Fruit fly (Drosophila melanogaster) whole organism, embryonic: Measurements from ENCODE around the gene CG44261.

ENCODE experiments used
- Atf-2 ChIP-seq: fragments of 200-800 bp; sonication (Bioruptor generic); optimal IDR thresholded peaks from 2 replicates; lab custom pipeline; 2016; ENCODE audit warnings: missing biosample characterization, missing genetic modification characterization
- Bteb2 ChIP-seq: fragments of 200-800 bp; sonication (Bioruptor generic); optimal IDR thresholded peaks from 2 replicates; lab custom pipeline; 2016; ENCODE audit warnings: missing biosample characterization, missing genetic modification characterization
- CG10321 ChIP-seq: fragments of 200-800 bp; sonication (Bioruptor generic); IDR thresholded peaks from 2 replicates; pipeline ENCODE4 v1.3.6; 2022; ENCODE audit warnings: missing biosample characterization, missing genetic modification characterization
- CG10366 ChIP-seq: fragments of 200-800 bp; sonication (Bioruptor generic); IDR thresholded peaks from 2 replicates; pipeline ENCODE4 v1.3.6; 2022; ENCODE audit warnings: missing biosample characterization, missing genetic modification characterization
- CG10959 ChIP-seq: fragments of 200-800 bp; sonication (Bioruptor generic); IDR thresholded peaks from 2 replicates; pipeline ENCODE4 v1.3.6; 2022; ENCODE audit warnings: missing biosample characterization, missing genetic modification characterization
- CG12236 ChIP-seq: fragments of 200-800 bp; sonication (Bioruptor generic); optimal IDR thresholded peaks from 2 replicates; lab custom pipeline; 2016; ENCODE audit warnings: missing biosample characterization, missing genetic modification characterization
- CG12659 ChIP-seq: fragments of 200-800 bp; sonication (Bioruptor generic); optimal IDR thresholded peaks from 3 replicates; lab custom pipeline; 2017; ENCODE audit warnings: mild to moderate bottlenecking, missing biosample characterization, missing genetic modification reagents, missing genetic modification characterization
- CG14441 ChIP-seq: fragments of 200-800 bp; sonication (Bioruptor generic); IDR thresholded peaks from 2 replicates; pipeline ENCODE4 v1.3.6; 2022; ENCODE audit warnings: missing biosample characterization, missing genetic modification characterization
- CG1602 ChIP-seq: fragments of 200-800 bp; sonication (Bioruptor generic); optimal IDR thresholded peaks from 3 replicates; lab custom pipeline; 2016; ENCODE audit warnings: missing biosample characterization, missing genetic modification characterization
- CG1603 ChIP-seq: fragments of 200-800 bp; sonication (Bioruptor generic); optimal IDR thresholded peaks from 2 replicates; lab custom pipeline; 2019; ENCODE audit warnings: missing biosample characterization, mild to moderate bottlenecking, missing genetic modification characterization, moderate library complexity
- CG17385 ChIP-seq: fragments of 200-800 bp; sonication (Bioruptor generic); optimal IDR thresholded peaks from 3 replicates; lab custom pipeline; 2018; ENCODE audit warnings: missing biosample characterization, mild to moderate bottlenecking, missing genetic modification characterization
- CG18619 ChIP-seq: fragments of 200-800 bp; sonication (Bioruptor generic); optimal IDR thresholded peaks from 3 replicates; lab custom pipeline; 2017; ENCODE audit warnings: missing biosample characterization, mild to moderate bottlenecking, missing genetic modification characterization
- CG2120 ChIP-seq: fragments of 200-800 bp; sonication (Bioruptor generic); optimal IDR thresholded peaks from 3 replicates; lab custom pipeline; 2016; ENCODE audit warnings: missing biosample characterization, missing genetic modification characterization
- CG2712 ChIP-seq: fragments of 200-800 bp; optimal IDR thresholded peaks from 3 replicates; lab custom pipeline; 2019; ENCODE audit warnings: missing biosample characterization, mild to moderate bottlenecking, missing genetic modification characterization, moderate library complexity
- CG30403 ChIP-seq: fragments of 200-800 bp; sonication (Bioruptor generic); optimal IDR thresholded peaks from 3 replicates; lab custom pipeline; 2016; ENCODE audit warnings: missing biosample characterization, missing genetic modification characterization
- CG3281 ChIP-seq: fragments of 200-800 bp; sonication (Bioruptor generic); optimal IDR thresholded peaks from 3 replicates; lab custom pipeline; 2017; ENCODE audit warnings: missing biosample characterization, mild to moderate bottlenecking, missing genetic modification characterization
- CG34376 ChIP-seq: fragments of 200-800 bp; sonication (Bioruptor generic); optimal IDR thresholded peaks from 2 replicates; lab custom pipeline; 2018; ENCODE audit warnings: missing biosample characterization, mild to moderate bottlenecking, missing genetic modification characterization
- CG4617 ChIP-seq: fragments of 200-800 bp; sonication (Bioruptor generic); optimal IDR thresholded peaks from 3 replicates; lab custom pipeline; 2016; ENCODE audit warnings: missing biosample characterization, missing genetic modification characterization, borderline replicate concordance
- CG8765 ChIP-seq: fragments of 200-800 bp; sonication (Bioruptor generic); IDR thresholded peaks from 2 replicates; pipeline ENCODE4 v1.3.6; 2022; ENCODE audit warnings: missing biosample characterization, missing genetic modification characterization
- CG9817 ChIP-seq: fragments of 200-800 bp; sonication (Bioruptor generic); optimal IDR thresholded peaks from 2 replicates; lab custom pipeline; 2018; ENCODE audit warnings: missing biosample characterization, mild to moderate bottlenecking, missing genetic modification characterization, moderate library complexity
- CG9932 ChIP-seq: fragments of 200-800 bp; sonication (Bioruptor generic); IDR thresholded peaks from 2 replicates; pipeline ENCODE4 v1.3.6; 2022; ENCODE audit warnings: missing biosample characterization, missing genetic modification characterization
- CTCF ChIP-seq: fragments of 200-800 bp; sonication (Bioruptor generic); optimal IDR thresholded peaks from 2 replicates; lab custom pipeline; 2017; ENCODE audit warnings: missing biosample characterization, mild to moderate bottlenecking, missing genetic modification characterization, moderate library complexity
- Dbx ChIP-seq: fragments of 200-800 bp; sonication (Bioruptor generic); IDR thresholded peaks from 3 replicates; pipeline ENCODE4 v1.3.6; 2022; ENCODE audit warnings: missing biosample characterization, missing genetic modification characterization
- Jarid2 ChIP-seq: fragments of 200-800 bp; sonication (Bioruptor generic); optimal IDR thresholded peaks from 3 replicates; lab custom pipeline; 2017; ENCODE audit warnings: mild to moderate bottlenecking, missing biosample characterization, missing genetic modification reagents, missing genetic modification characterization
- Max ChIP-seq: fragments of 200-800 bp; sonication (Bioruptor generic); optimal IDR thresholded peaks from 2 replicates; lab custom pipeline; 2016; ENCODE audit warnings: missing biosample characterization, mild to moderate bottlenecking, missing genetic modification characterization
- PHDP ChIP-seq: fragments of 200-800 bp; sonication (Bioruptor generic); optimal IDR thresholded peaks from 3 replicates; lab custom pipeline; 2018; ENCODE audit warnings: missing biosample characterization, mild to moderate bottlenecking, missing genetic modification characterization, moderate library complexity
- Rfx ChIP-seq: fragments of 200-800 bp; sonication (Bioruptor generic); IDR thresholded peaks from 2 replicates; pipeline ENCODE4 v1.3.6; 2022; ENCODE audit warnings: missing biosample characterization, missing genetic modification characterization
- Ssrp ChIP-seq: fragments of 200-800 bp; sonication (Bioruptor generic); optimal IDR thresholded peaks from 2 replicates; lab custom pipeline; 2018; ENCODE audit warnings: missing biosample characterization, mild to moderate bottlenecking, missing genetic modification characterization, moderate library complexity
- ab ChIP-seq: fragments of 200-800 bp; sonication (Bioruptor generic); optimal IDR thresholded peaks from 2 replicates; lab custom pipeline; 2016; ENCODE audit warnings: missing biosample characterization, missing genetic modification characterization
- abd-A ChIP-seq: fragments of 200-800 bp; sonication (Bioruptor generic); optimal IDR thresholded peaks from 3 replicates; lab custom pipeline; 2019; ENCODE audit warnings: missing biosample characterization, mild to moderate bottlenecking, missing genetic modification characterization, moderate library complexity
- aop ChIP-seq: fragments of 200-800 bp; sonication (Bioruptor generic); IDR thresholded peaks from 2 replicates; pipeline ENCODE4 v1.3.6; 2022; ENCODE audit warnings: missing biosample characterization, missing genetic modification characterization
- bcd ChIP-seq: fragments of 200-800 bp; sonication (Bioruptor generic); optimal IDR thresholded peaks from 2 replicates; lab custom pipeline; 2017; ENCODE audit warnings: missing biosample characterization, mild to moderate bottlenecking, missing genetic modification characterization
- btn ChIP-seq: fragments of 200-800 bp; sonication (Bioruptor generic); optimal IDR thresholded peaks from 2 replicates; lab custom pipeline; 2016; ENCODE audit warnings: missing biosample characterization, missing genetic modification characterization
- chn ChIP-seq: fragments of 200-800 bp; sonication (Bioruptor generic); optimal IDR thresholded peaks from 2 replicates; lab custom pipeline; 2016; ENCODE audit warnings: missing biosample characterization, missing genetic modification characterization
- dan ChIP-seq: fragments of 200-800 bp; sonication (Bioruptor generic); IDR thresholded peaks from 2 replicates; pipeline ENCODE4 v1.3.6; 2022; ENCODE audit warnings: missing biosample characterization, missing genetic modification characterization
- danr ChIP-seq: fragments of 200-800 bp; sonication (Bioruptor generic); IDR thresholded peaks from 2 replicates; pipeline ENCODE4 v1.3.6; 2022; ENCODE audit warnings: missing biosample characterization, missing genetic modification characterization
- dm ChIP-seq: fragments of 200-800 bp; sonication (Bioruptor generic); optimal IDR thresholded peaks from 3 replicates; lab custom pipeline; 2016; ENCODE audit warnings: missing biosample characterization, missing genetic modification characterization
- dmrt11E ChIP-seq: fragments of 200-800 bp; sonication (Bioruptor generic); optimal IDR thresholded peaks from 3 replicates; lab custom pipeline; 2018; ENCODE audit warnings: missing biosample characterization, mild to moderate bottlenecking, missing genetic modification characterization, moderate library complexity
- gce ChIP-seq: fragments of 200-800 bp; sonication (Bioruptor generic); IDR thresholded peaks from 3 replicates; pipeline ENCODE4 v1.3.6; 2022; ENCODE audit warnings: missing biosample characterization, missing genetic modification characterization
- jumu ChIP-seq: fragments of 200-800 bp; sonication (Bioruptor generic); optimal IDR thresholded peaks from 3 replicates; lab custom pipeline; 2016; ENCODE audit warnings: missing biosample characterization, missing genetic modification characterization
- lmd ChIP-seq: fragments of 200-800 bp; sonication (Bioruptor generic); IDR thresholded peaks from 2 replicates; pipeline ENCODE4 v1.3.6; 2022; ENCODE audit warnings: missing biosample characterization, missing genetic modification characterization
- lov ChIP-seq, 2 experiments: fragments of 200-800 bp in 1 of 2; fragments of >200 bp in 1 of 2; sonication (Bioruptor generic) in 1 of 2; IDR thresholded peaks in 1 of 2; optimal IDR thresholded peaks in 1 of 2; 2 replicates in 1 of 2; 3 replicates in 1 of 2; pipeline versions ENCODE4 v1.3.6 to Lab custom; 2017 to 2022; ENCODE audit warnings: missing biosample characterization in 1 of 2, missing genetic modification characterization in 1 of 2
- nerfin-2 ChIP-seq: fragments of 200-800 bp; sonication (Bioruptor generic); IDR thresholded peaks from 2 replicates; pipeline ENCODE4 v1.3.6; 2022; ENCODE audit warnings: missing biosample characterization, missing genetic modification characterization; ENCODE audit not compliant: partially characterized antibody
- org-1 ChIP-seq: fragments of 200-800 bp; sonication (Bioruptor generic); optimal IDR thresholded peaks from 2 replicates; lab custom pipeline; 2017; ENCODE audit warnings: missing biosample characterization, missing genetic modification characterization
- p53 ChIP-seq: fragments of 200-800 bp; sonication (Bioruptor generic); optimal IDR thresholded peaks from 2 replicates; lab custom pipeline; 2016; ENCODE audit warnings: missing biosample characterization, missing genetic modification characterization
- prd ChIP-seq, 3 experiments: fragments of >200 bp in 2 of 3; fragments of 200-800 bp in 1 of 3; sonication (Bioruptor generic) in 1 of 3; optimal IDR thresholded peaks in 2 of 3; IDR thresholded peaks in 1 of 3; 2 replicates in 2 of 3; 3 replicates in 1 of 3; pipeline versions ENCODE4 v1.3.6 to Lab custom; 2017 to 2022; ENCODE audit warnings: missing biosample characterization in 1 of 3, missing genetic modification characterization in 1 of 3
- scrt ChIP-seq: fragments of 200-800 bp; sonication (Bioruptor generic); optimal IDR thresholded peaks from 2 replicates; lab custom pipeline; 2018; ENCODE audit warnings: missing biosample characterization, mild to moderate bottlenecking, missing genetic modification characterization, moderate library complexity
- yki ChIP-seq: fragments of >200 bp; optimal IDR thresholded peaks from 3 replicates; lab custom pipeline; 2018
- zen ChIP-seq: fragments of 200-800 bp; sonication (Bioruptor generic); optimal IDR thresholded peaks from 3 replicates; lab custom pipeline; 2018; ENCODE audit warnings: missing biosample characterization, mild to moderate bottlenecking, missing genetic modification characterization, moderate library complexity

The CG44261 gene

DNA sequence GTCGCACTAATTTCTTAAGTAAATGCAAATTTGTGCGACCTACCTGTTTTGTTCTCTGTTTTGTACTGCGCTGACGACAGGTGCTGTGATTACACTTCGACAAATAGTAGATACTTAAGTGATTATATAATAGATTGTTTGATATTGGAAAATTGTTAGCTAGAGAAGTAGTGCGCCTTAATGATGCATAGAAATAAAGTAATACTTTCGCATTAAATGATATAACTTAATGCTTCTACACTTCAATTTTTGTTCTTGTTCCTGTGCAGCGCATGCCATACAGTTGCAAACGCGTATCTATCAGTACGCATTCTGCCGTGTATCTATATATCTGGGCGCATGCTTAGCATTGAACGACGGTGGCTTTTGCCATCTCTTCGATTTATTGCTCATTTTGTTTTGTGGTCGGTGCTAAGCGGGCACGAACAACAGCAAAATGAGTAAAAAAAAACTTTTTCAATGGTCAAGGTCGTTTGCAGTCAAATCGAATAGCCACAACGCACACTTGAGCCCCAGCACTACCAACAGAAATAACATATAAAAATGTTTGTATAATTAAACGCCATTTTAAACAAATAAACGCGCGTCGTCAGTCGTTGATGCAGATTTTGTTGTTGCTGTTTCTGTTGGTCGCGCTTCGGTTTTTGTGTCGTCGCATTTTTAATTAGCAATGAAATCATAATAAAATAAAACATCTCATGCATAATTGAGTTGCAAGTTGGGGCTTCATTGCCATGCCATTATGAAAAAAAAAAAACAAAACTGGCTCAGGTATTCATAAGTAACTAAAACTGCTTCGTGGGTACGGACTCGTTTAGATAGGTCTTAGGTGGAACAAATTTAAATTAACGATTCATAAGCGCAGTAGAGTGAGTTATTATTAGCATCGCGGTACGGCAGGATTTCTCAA lies 22.6 kb upstream of the CG44261 start (continued):
- TF ChIP-seq Bteb2 (GFP tag; lab: Kevin White, UChicago) (peak; percentile 21), CTCF (GFP tag; lab: Kevin White, UChicago) (no peak), CG30403 (peak; percentile 36), prd (optimal IDR thresholded peaks at IDR 0.05; lab: Kevin White, UChicago) (no peak), prd (GFP tag; IDR thresholded peaks at IDR 0.05; lab: Robert Waterston, UW) (peak; percentile 38; the same call in 1 of the 3 replicates), CG3281 (peak; percentile 69), CG2120 (GFP tag; lab: Kevin White, UChicago) (peak; percentile 63), Jarid2 (no peak), CG14441 (GFP tag; lab: Robert Waterston, UW) (peak; percentile 42; the same call in 1 of the 2 replicates), CG8765 (GFP tag; lab: Robert Waterston, UW) (no peak), chn (no peak), yki (lab: Kevin White, UChicago) (no peak), scrt (GFP tag; lab: Kevin White, UChicago) (peak; percentile 32), btn (GFP tag; lab: Kevin White, UChicago) (no peak), org-1 (peak; percentile 4), nerfin-2 (no peak), CG12659 (GFP tag; lab: Kevin White, UChicago) (peak; percentile 36), aop (GFP tag; lab: Robert Waterston, UW) (no peak), Dbx (peak; percentile 19; the same call in 1 of the 3 replicates), CG2712 (peak; percentile 27), abd-A (tag; lab: Kevin White, UChicago) (peak; percentile 86), bcd (GFP tag; lab: Kevin White, UChicago) (peak; percentile 39), lmd (peak; percentile 47; the same call in 1 of the 2 replicates), Atf-2 (GFP tag; lab: Kevin White, UChicago) (peak; percentile 6), jumu (no peak), CG1602 (GFP tag; lab: Kevin White, UChicago) (no peak), CG17385 (GFP tag; lab: Kevin White, UChicago) (peak; percentile 40), dmrt11E (tag; lab: Kevin White, UChicago) (no peak), dan (no peak), CG10321 (GFP tag; lab: Robert Waterston, UW) (no peak), CG18619 (GFP tag; lab: Kevin White, UChicago) (peak; percentile 5), Rfx (GFP tag; lab: Robert Waterston, UW) (peak; percentile 74), CG34376 (GFP tag; lab: Kevin White, UChicago) (no peak), p53 (GFP tag; lab: Kevin White, UChicago) (no peak), Ssrp (tag; lab: Kevin White, UChicago) (no peak), ab (no peak), lov (optimal IDR thresholded peaks at IDR 0.05; lab: Kevin White, UChicago) (no peak), lov (GFP tag; IDR thresholded peaks at IDR 0.05; lab: Robert Waterston, UW) (no peak), PHDP (peak; percentile 48), CG9932 (peak; percentile 52), CG10366 (GFP tag; lab: Robert Waterston, UW) (no peak), gce (GFP tag; lab: Robert Waterston, UW) (no peak), CG10959 (GFP tag; lab: Robert Waterston, UW) (no peak), danr (GFP tag; lab: Robert Waterston, UW) (no peak), CG9817 (tag; lab: Kevin White, UChicago) (peak; percentile 26), Max (GFP tag; lab: Kevin White, UChicago) (no peak), CG1603 (tag; lab: Kevin White, UChicago) (peak; percentile 24), dm (GFP tag; lab: Kevin White, UChicago) (no peak), CG12236 (GFP tag; lab: Kevin White, UChicago) (no peak), CG4617 (no peak), zen (no peak)
